Worm (Caenorhabditis elegans) whole organism, L3 larva: ENCODE results near the gene sws-1.

Experiments
- ZK546.5 ChIP-seq: sonication (generic microtip); optimal IDR thresholded peaks from 2 replicates; lab custom pipeline; 2017; ENCODE audit warnings: missing biosample characterization, missing genetic modification characterization
- aly-2 ChIP-seq: fragments of 150-350 bp; optimal IDR thresholded peaks from 2 replicates; lab custom pipeline; 2014; ENCODE audit warnings: missing biosample characterization, missing genetic modification characterization
- daf-12 ChIP-seq: fragments of 150-350 bp; optimal IDR thresholded peaks from 2 replicates; lab custom pipeline; 2014; ENCODE audit warnings: missing biosample characterization, missing genetic modification reagents, missing genetic modification characterization
- elt-2 ChIP-seq: sonication (generic microtip); optimal IDR thresholded peaks from 2 replicates; lab custom pipeline; 2016; ENCODE audit warnings: missing genetic modification reagents, mild to moderate bottlenecking, missing genetic modification characterization, missing compliant biosample characterization
- fos-1 ChIP-seq: fragments of 150-350 bp; optimal IDR thresholded peaks from 2 replicates; lab custom pipeline; 2014; ENCODE audit warnings: missing biosample characterization, missing genetic modification characterization
- lsy-12 ChIP-seq: sonication (generic microtip); optimal IDR thresholded peaks from 2 replicates; lab custom pipeline; 2016; ENCODE audit warnings: mild to moderate bottlenecking, missing genetic modification characterization, missing compliant biosample characterization
- nhr-12 ChIP-seq: fragments of 150-350 bp; optimal IDR thresholded peaks from 2 replicates; lab custom pipeline; 2014; ENCODE audit warnings: missing biosample characterization, missing genetic modification characterization
- nhr-237 ChIP-seq: fragments of 150-350 bp; optimal IDR thresholded peaks from 2 replicates; lab custom pipeline; 2014; ENCODE audit warnings: missing biosample characterization, missing genetic modification characterization
- nhr-28 ChIP-seq: fragments of 150-350 bp; optimal IDR thresholded peaks from 2 replicates; lab custom pipeline; 2014; ENCODE audit warnings: missing biosample characterization, missing genetic modification characterization
- nhr-77 ChIP-seq: fragments of 150-350 bp; optimal IDR thresholded peaks from 2 replicates; lab custom pipeline; 2014; ENCODE audit warnings: missing biosample characterization, missing genetic modification characterization

DNA sequence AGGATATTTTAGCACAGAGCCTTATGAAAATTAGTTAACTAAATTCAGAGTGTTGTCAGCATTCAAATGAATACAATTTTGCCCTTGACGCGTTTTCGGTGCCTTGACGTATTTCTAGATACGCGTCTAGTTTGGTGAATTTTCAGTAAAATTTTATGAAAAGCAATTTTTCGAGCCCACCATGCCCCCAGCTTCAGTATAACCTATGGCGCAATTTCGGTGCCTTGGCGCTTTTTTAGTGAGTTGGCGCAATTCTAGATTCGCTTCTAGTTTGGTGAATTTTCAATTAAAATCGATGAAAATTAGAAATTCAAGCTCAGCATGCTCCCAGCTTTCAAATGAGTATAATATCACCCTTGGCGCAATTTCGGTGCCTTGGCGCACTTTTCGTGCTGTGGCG lies 31.9 kb upstream of the sws-1 start:
- TF ChIP-seq ZK546.5 (tag; lab: Kevin White, UChicago): no peak
- no peak for TF ChIP-seq fos-1 (tag; lab: Kevin White, UChicago)
- no peak for TF ChIP-seq nhr-77 (tag; lab: Kevin White, UChicago)
- no peak for TF ChIP-seq nhr-28 (tag; lab: Kevin White, UChicago)
- TF ChIP-seq daf-12 (tag; lab: Kevin White, UChicago): no peak
- TF ChIP-seq nhr-237: no peak
- no peak for TF ChIP-seq nhr-12 (tag; lab: Kevin White, UChicago)
- no peak for TF ChIP-seq aly-2 (tag; lab: Kevin White, UChicago)
- no peak for TF ChIP-seq elt-2 (tag; lab: Kevin White, UChicago)
- no peak for TF ChIP-seq lsy-12 (tag; lab: Kevin White, UChicago)
